Worm (Caenorhabditis elegans) whole organism, young adult: ENCODE measurements around the gene bud-13.

Source experiments
- B0019.2 ChIP-seq: fragments of 200-800 bp; sonication (Bioruptor generic); conservative IDR thresholded peaks from 2 replicates; pipeline ENCODE4 v1.3.6; 2022; ENCODE audit warnings: missing genetic modification reagents, missing genetic modification characterization, missing compliant biosample characterization
- B0035.1 ChIP-seq: sonication (generic microtip); optimal IDR thresholded peaks from 2 replicates; lab custom pipeline; 2016; ENCODE audit warnings: missing genetic modification characterization, mild to moderate bottlenecking, missing compliant biosample characterization, missing genotype, missing genetic modification reagents
- D2030.7 ChIP-seq: fragments of 200-800 bp; sonication (Bioruptor generic); IDR thresholded peaks from 2 replicates; pipeline ENCODE4 v1.3.6; 2022; ENCODE audit warnings: missing genetic modification reagents, missing genetic modification characterization, missing compliant biosample characterization
- F10E7.11 ChIP-seq: sonication (generic microtip); optimal IDR thresholded peaks from 2 replicates; lab custom pipeline; 2017; ENCODE audit warnings: mild to moderate bottlenecking, missing genetic modification characterization, moderate library complexity, missing compliant biosample characterization
- F39B2.1 ChIP-seq: fragments of 200-800 bp; sonication (Bioruptor generic); IDR thresholded peaks from 2 replicates; pipeline ENCODE4 v1.3.6; 2022; ENCODE audit warnings: missing genetic modification reagents, missing genetic modification characterization, missing compliant biosample characterization
- F57A8.1 ChIP-seq: fragments of 200-800 bp; sonication (Bioruptor generic); optimal IDR thresholded peaks from 2 replicates; lab custom pipeline; 2018; ENCODE audit warnings: mild to moderate bottlenecking, missing genetic modification characterization, moderate library complexity, missing compliant biosample characterization
- K12H6.12 ChIP-seq: fragments of 200-800 bp; sonication (Bioruptor generic); optimal IDR thresholded peaks from 2 replicates; lab custom pipeline; 2018; ENCODE audit warnings: mild to moderate bottlenecking, missing genetic modification characterization, missing compliant biosample characterization
- Y53F4B.3 ChIP-seq: fragments of 200-800 bp; sonication (Bioruptor generic); IDR thresholded peaks from 2 replicates; pipeline ENCODE4 v1.3.6; 2022; ENCODE audit warnings: missing genetic modification reagents, missing genetic modification characterization, missing compliant biosample characterization
- Y53G8AR.9 ChIP-seq: fragments of 200-800 bp; sonication (Bioruptor generic); conservative IDR thresholded peaks from 2 replicates; pipeline ENCODE4 v1.3.6; 2022; ENCODE audit warnings: missing genetic modification reagents, missing genetic modification characterization, missing compliant biosample characterization
- Y56A3A.18 ChIP-seq: fragments of 200-800 bp; sonication (Bioruptor generic); IDR thresholded peaks from 2 replicates; pipeline ENCODE4 v1.3.6; 2022; ENCODE audit warnings: missing genetic modification reagents, missing genetic modification characterization, missing compliant biosample characterization
- atf-7 ChIP-seq: sonication (generic microtip); optimal IDR thresholded peaks from 2 replicates; lab custom pipeline; 2017; ENCODE audit warnings: mild to moderate bottlenecking, missing genetic modification characterization, missing compliant biosample characterization
- ceh-27 ChIP-seq: fragments of 200-800 bp; sonication (Bioruptor generic); optimal IDR thresholded peaks from 2 replicates; lab custom pipeline; 2018; ENCODE audit warnings: mild to moderate bottlenecking, missing genetic modification characterization, moderate library complexity, missing compliant biosample characterization
- egl-44 ChIP-seq: fragments of 200-800 bp; sonication (Bioruptor generic); IDR thresholded peaks from 2 replicates; pipeline ENCODE4 v1.3.6; 2022; ENCODE audit warnings: missing genetic modification reagents, missing genetic modification characterization, missing compliant biosample characterization
- fkh-3 ChIP-seq: sonication (generic microtip); optimal IDR thresholded peaks from 2 replicates; lab custom pipeline; 2016; ENCODE audit warnings: mild to moderate bottlenecking, missing genetic modification characterization, missing compliant biosample characterization
- hlh-26 ChIP-seq: fragments of 200-800 bp; sonication (Bioruptor generic); conservative IDR thresholded peaks from 2 replicates; pipeline ENCODE4 v1.3.6; 2022; ENCODE audit warnings: missing genetic modification reagents, missing genetic modification characterization, missing compliant biosample characterization
- hmg-1.2 ChIP-seq: fragments of 200-800 bp; sonication (Bioruptor generic); IDR thresholded peaks from 2 replicates; pipeline ENCODE4 v1.3.6; 2022; ENCODE audit warnings: missing genetic modification reagents, missing genetic modification characterization, missing compliant biosample characterization
- let-526 ChIP-seq: fragments of 200-800 bp; sonication (Bioruptor generic); IDR thresholded peaks from 2 replicates; pipeline ENCODE4 v1.3.6; 2022; ENCODE audit warnings: missing genetic modification reagents, missing genetic modification characterization, missing compliant biosample characterization
- lin-35 ChIP-seq, 3 experiments: fragments of 150-350 bp in 2 of 3; sonication (generic microtip) in 1 of 3; optimal IDR thresholded peaks; 2 replicates each; lab custom pipeline; 2014 to 2018; ENCODE audit warnings: missing biosample characterization in 3 of 3, missing genetic modification characterization in 3 of 3, missing genetic modification reagents in 3 of 3
- lin-54 ChIP-seq: fragments of 200-800 bp; sonication (Bioruptor generic); optimal IDR thresholded peaks from 2 replicates; lab custom pipeline; 2018; ENCODE audit warnings: mild to moderate bottlenecking, missing genetic modification characterization, missing compliant biosample characterization
- lsl-1 ChIP-seq: fragments of 200-800 bp; sonication (Bioruptor generic); optimal IDR thresholded peaks from 2 replicates; lab custom pipeline; 2018; ENCODE audit warnings: mild to moderate bottlenecking, missing genetic modification characterization, moderate library complexity, missing compliant biosample characterization
- lsy-27 ChIP-seq: sonication (generic microtip); optimal IDR thresholded peaks from 2 replicates; lab custom pipeline; 2017; ENCODE audit warnings: missing genetic modification characterization, mild to moderate bottlenecking, missing compliant biosample characterization, antibody characterized with exemption, missing genotype, borderline replicate concordance; ENCODE audit not compliant: insufficient read depth
- nfya-2 ChIP-seq: fragments of 200-800 bp; sonication (Bioruptor generic); IDR thresholded peaks from 2 replicates; pipeline ENCODE4 v1.3.6; 2022; ENCODE audit warnings: missing genetic modification reagents, missing genetic modification characterization, missing compliant biosample characterization
- nfyb-1 ChIP-seq: fragments of 200-800 bp; sonication (Bioruptor generic); IDR thresholded peaks from 2 replicates; pipeline ENCODE4 v1.3.6; 2022; ENCODE audit warnings: missing genetic modification reagents, missing genetic modification characterization, missing compliant biosample characterization
- nhr-179 ChIP-seq: sonication (generic microtip); optimal IDR thresholded peaks from 2 replicates; lab custom pipeline; 2016; ENCODE audit warnings: mild to moderate bottlenecking, missing genetic modification characterization, missing compliant biosample characterization
- rcor-1 ChIP-seq: fragments of 200-800 bp; sonication (Bioruptor generic); IDR thresholded peaks from 2 replicates; pipeline ENCODE4 v1.3.6; 2022; ENCODE audit warnings: missing genetic modification reagents, missing genetic modification characterization, missing compliant biosample characterization
- sea-2 ChIP-seq: fragments of 200-800 bp; sonication (Bioruptor generic); IDR thresholded peaks from 2 replicates; pipeline ENCODE4 v1.3.6; 2022; ENCODE audit warnings: missing genetic modification characterization, missing compliant biosample characterization
- snpc-3.4 ChIP-seq: sonication (generic microtip); optimal IDR thresholded peaks from 2 replicates; lab custom pipeline; 2017; ENCODE audit warnings: missing genetic modification characterization, mild to moderate bottlenecking, missing compliant biosample characterization, antibody characterized with exemption, moderate library complexity, missing genotype, missing genetic modification reagents
- snpc-4 ChIP-seq, 5 experiments: fragments of 150-350 bp in 1 of 5; sonication (generic microtip) in 4 of 5; optimal IDR thresholded peaks; 2 replicates each; lab custom pipeline; 2014 to 2018; ENCODE audit warnings: missing genetic modification characterization in 5 of 5, missing biosample characterization in 3 of 5, antibody characterized with exemption in 2 of 5, mild to moderate bottlenecking in 2 of 5, missing compliant biosample characterization in 2 of 5, missing genotype in 2 of 5, moderate library complexity in 2 of 5, missing genetic modification reagents in 1 of 5
- tbp1 ChIP-seq: fragments of 200-800 bp; sonication (Bioruptor generic); optimal IDR thresholded peaks from 2 replicates; lab custom pipeline; 2018; ENCODE audit warnings: mild to moderate bottlenecking, missing genetic modification characterization, missing compliant biosample characterization
- tbx-9 ChIP-seq: sonication (generic microtip); optimal IDR thresholded peaks from 2 replicates; lab custom pipeline; 2016; ENCODE audit warnings: borderline replicate concordance, missing genetic modification characterization, inconsistent platforms, missing compliant biosample characterization
- unc-62 ChIP-seq: fragments of 150-350 bp; optimal IDR thresholded peaks from 2 replicates; lab custom pipeline; 2014; ENCODE audit warnings: missing biosample characterization, missing genetic modification reagents, missing genetic modification characterization
- xnd-1 ChIP-seq: sonication (generic microtip); optimal IDR thresholded peaks from 2 replicates; lab custom pipeline; 2016; ENCODE audit warnings: missing genotype, missing genetic modification reagents, missing genetic modification characterization, missing compliant biosample characterization
- zim-3 ChIP-seq: sonication (generic microtip); optimal IDR thresholded peaks from 2 replicates; lab custom pipeline; 2017; ENCODE audit warnings: mild to moderate bottlenecking, missing genetic modification characterization, moderate library complexity, missing compliant biosample characterization
- ztf-18 ChIP-seq: sonication (generic microtip); optimal IDR thresholded peaks from 2 replicates; lab custom pipeline; 2016; ENCODE audit warnings: missing genotype, mild to moderate bottlenecking, missing genetic modification characterization, missing compliant biosample characterization

bud-13 gene

DNA sequence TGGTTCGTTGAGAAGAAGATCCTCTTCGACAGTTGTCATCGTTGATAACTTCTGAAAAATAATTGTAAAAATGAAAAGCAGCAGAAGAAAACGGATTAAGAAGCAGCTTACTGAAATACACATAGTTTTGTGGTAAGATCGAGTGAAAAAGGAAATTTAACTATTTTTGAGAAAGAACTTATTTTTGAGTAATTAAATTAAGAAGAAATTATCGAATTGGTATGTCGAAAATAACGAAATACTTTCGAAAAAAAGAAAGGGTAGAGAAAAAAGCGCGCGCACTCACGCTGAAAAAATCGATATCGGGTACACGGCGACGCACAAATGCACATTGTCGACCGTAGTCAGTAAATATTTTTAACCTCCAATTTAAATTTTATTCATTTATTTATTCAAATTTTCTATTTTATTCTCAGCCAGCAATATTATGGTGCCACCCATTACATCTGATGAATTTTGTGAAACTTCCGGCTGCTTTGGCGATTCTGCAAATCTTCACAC, 11.3 kb downstream of the bud-13 start, which contains the start of the genes ZK643.5 and ZK643.2 (continued):
- TF ChIP-seq ztf-18 (tag; lab: Kevin White, UChicago) (peak; percentile 23), ceh-27 (GFP tag; lab: Kevin White, UChicago) (peak; percentile 22), D2030.7 (peak; percentile 45; the same call in 1 of the 2 replicates), lsl-1 (GFP tag; lab: Kevin White, UChicago) (peak; percentile 74), tbx-9 (tag; lab: Kevin White, UChicago) (no peak), lin-35 (GFP tag; optimal IDR thresholded peaks at IDR 0.05; lab: Kevin White, UChicago) (peak in 1 of 3 experiments; percentile 76), snpc-4 (GFP tag; optimal IDR thresholded peaks at IDR 0.05; lab: Kevin White, UChicago) (peak; percentile 8), snpc-4 (tag; optimal IDR thresholded peaks at IDR 0.05; lab: Kevin White, UChicago) (peak in 1 of 4 experiments; percentile 5), nfyb-1 (GFP tag; lab: Robert Waterston, UW) (0 out of 2 replicates have a peak, but pooled peaks have one; percentile 11), snpc-3.4 (peak; percentile 57), lin-54 (peak; percentile 70)

ce11 chrIII:8955536-8955935, 12.0 kb downstream of the bud-13 start:
- TF ChIP-seq nfyb-1 (GFP tag; lab: Robert Waterston, UW) (0 out of 2 replicates have a peak, but pooled peaks have one; percentile 16), egl-44 (GFP tag; lab: Robert Waterston, UW) (no peak), K12H6.12 (tag; lab: Kevin White, UChicago) (no peak), let-526 (GFP tag; lab: Robert Waterston, UW) (no peak), lsy-27 (no peak), tbx-9 (tag; lab: Kevin White, UChicago) (no peak), B0019.2 (GFP tag; lab: Robert Waterston, UW) (no peak), zim-3 (tag; lab: Kevin White, UChicago) (no peak), nhr-179 (tag; lab: Kevin White, UChicago) (no peak)

DNA sequence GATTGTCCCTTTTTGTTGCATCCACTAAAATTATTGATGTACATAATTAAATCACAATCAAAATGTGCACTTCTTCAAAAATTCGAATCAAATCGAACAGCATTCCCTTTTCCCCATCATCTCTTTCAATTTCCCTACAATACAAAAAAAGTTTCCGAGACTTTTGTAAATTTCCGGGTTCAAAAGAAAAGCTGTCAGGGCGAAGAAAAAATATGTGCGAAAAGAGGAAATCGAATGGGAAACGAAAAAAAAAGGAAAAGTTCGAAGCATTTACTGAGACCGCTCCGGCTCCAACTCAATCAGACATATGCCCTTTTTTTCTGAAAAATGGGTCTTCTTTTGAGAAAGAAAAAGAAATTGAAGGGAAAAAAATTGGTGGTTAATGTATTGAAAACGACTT, 18.4 kb downstream of the bud-13 start:
- TF ChIP-seq unc-62 (GFP tag; lab: Kevin White, UChicago) (no peak), B0035.1 (tag; lab: Kevin White, UChicago) (no peak), fkh-3 (tag; lab: Kevin White, UChicago) (no peak), Y53F4B.3 (no peak), tbp1 (no peak), Y53G8AR.9 (no peak), hlh-26 (GFP tag; lab: Robert Waterston, UW) (no peak), rcor-1 (GFP tag; lab: Robert Waterston, UW) (no peak), Y56A3A.18 (GFP tag; lab: Robert Waterston, UW) (no peak), F57A8.1 (GFP tag; lab: Kevin White, UChicago) (no peak), xnd-1 (tag; lab: Kevin White, UChicago) (no peak), sea-2 (GFP tag; lab: Robert Waterston, UW) (no peak), nfya-2 (GFP tag; lab: Robert Waterston, UW) (no peak), F10E7.11 (tag; lab: Kevin White, UChicago) (no peak)

DNA sequence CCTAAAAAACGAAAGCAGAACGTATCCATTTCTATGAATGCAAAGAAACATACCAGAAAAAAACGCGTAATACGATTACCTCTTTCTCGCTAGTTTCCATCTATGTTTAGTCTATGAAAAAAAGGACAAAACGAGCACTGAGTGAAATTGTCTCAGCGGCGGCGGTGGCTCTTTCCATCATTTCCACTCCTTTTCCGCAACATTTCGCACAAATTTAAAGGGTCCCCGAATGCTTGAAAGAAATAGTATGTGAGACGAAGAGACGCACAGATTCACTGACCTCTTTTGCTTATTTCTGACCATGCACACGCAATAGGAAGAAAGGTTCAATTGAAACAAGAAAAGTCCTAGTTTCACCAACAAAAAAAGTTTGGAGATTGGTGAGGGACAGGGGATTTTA, 21.2 kb downstream of the bud-13 start:
- TF ChIP-seq F39B2.1 (GFP tag; lab: Robert Waterston, UW) (no peak), hmg-1.2 (GFP tag; lab: Robert Waterston, UW) (0 out of 2 replicates have a peak, but pooled peaks have one; percentile 23), atf-7 (no peak)
- TF ChIP-seq, all 124 proteins: peak for 1
